Worm (Caenorhabditis elegans) whole organism, L2 larva: Measurements from ENCODE around the gene R160.10.

Experiments
- alr-1 ChIP-seq: fragments of 150-350 bp; optimal IDR thresholded peaks from 2 replicates; lab custom pipeline; 2014; ENCODE audit warnings: missing biosample characterization, missing genetic modification characterization
- dmd-4 ChIP-seq: sonication (generic microtip); optimal IDR thresholded peaks from 2 replicates; lab custom pipeline; 2017; ENCODE audit warnings: missing biosample characterization, missing genetic modification characterization
- unc-55 ChIP-seq: fragments of 150-350 bp; sonication (generic microtip); optimal IDR thresholded peaks from 3 replicates; lab custom pipeline; 2014; ENCODE audit warnings: missing biosample characterization, missing genetic modification reagents, missing genetic modification characterization

ce11 chrX:4322847-4323455, 44.4 kb downstream of the R160.10 start:
- TF ChIP-seq dmd-4 (tag; lab: Kevin White, UChicago) = no peak
- TF ChIP-seq unc-55 (GFP tag; lab: Kevin White, UChicago) = no peak
- TF ChIP-seq alr-1 (tag; lab: Kevin White, UChicago) = no peak
